Worm (Caenorhabditis elegans) whole organism, L4 larva: Measurements from ENCODE around the gene F47B8.8.

ENCODE experiments used
- D1046.2 ChIP-seq: fragments of 200-800 bp; sonication (Bioruptor generic); IDR thresholded peaks from 2 replicates; pipeline ENCODE4 v1.3.6; 2022; ENCODE audit warnings: missing genetic modification characterization, missing compliant biosample characterization
- F26F4.8 ChIP-seq: fragments of 200-800 bp; sonication (Bioruptor generic); conservative IDR thresholded peaks from 2 replicates; pipeline ENCODE4 v1.3.6; 2022; ENCODE audit warnings: missing genetic modification characterization, missing compliant biosample characterization
- F37D6.2 ChIP-seq: sonication (generic microtip); optimal IDR thresholded peaks from 2 replicates; lab custom pipeline; 2016; ENCODE audit warnings: mild to moderate bottlenecking, missing genetic modification characterization, missing compliant biosample characterization
- F44E2.7 ChIP-seq: fragments of 200-800 bp; sonication (Bioruptor generic); IDR thresholded peaks from 2 replicates; pipeline ENCODE4 v2.1.2; 2022; ENCODE audit warnings: missing genetic modification characterization, missing compliant biosample characterization
- T26A8.4 ChIP-seq: fragments of 200-800 bp; sonication (Bioruptor generic); IDR thresholded peaks from 2 replicates; pipeline ENCODE4 v1.3.6; 2022; ENCODE audit warnings: missing genetic modification characterization, missing compliant biosample characterization
- aha-1 ChIP-seq: fragments of 150-350 bp; peaks from one replicate; lab custom pipeline; 2014; ENCODE audit warnings: missing biosample characterization, missing genetic modification characterization
- ama-1 ChIP-seq: fragments of 150-350 bp; optimal IDR thresholded peaks from 2 replicates; lab custom pipeline; 2014; ENCODE audit warnings: inconsistent platforms, mixed read lengths
- ceh-20 ChIP-seq: fragments of 200-800 bp; sonication (Bioruptor generic); IDR thresholded peaks from 2 replicates; pipeline ENCODE4 v1.3.6; 2022; ENCODE audit warnings: missing genetic modification reagents, missing genetic modification characterization, missing compliant biosample characterization
- ceh-32 ChIP-seq: sonication (generic microtip); optimal IDR thresholded peaks from 2 replicates; lab custom pipeline; 2016; ENCODE audit warnings: mild to moderate bottlenecking, missing genetic modification characterization, missing compliant biosample characterization; ENCODE audit not compliant: poor library complexity
- ceh-44 ChIP-seq: fragments of 200-800 bp; sonication (Bioruptor generic); IDR thresholded peaks from 2 replicates; pipeline ENCODE4 v1.3.6; 2022; ENCODE audit warnings: missing genetic modification reagents, missing genetic modification characterization, missing compliant biosample characterization
- ceh-62 ChIP-seq: sonication (generic microtip); optimal IDR thresholded peaks from 2 replicates; lab custom pipeline; 2017; ENCODE audit warnings: missing biosample characterization, missing genetic modification characterization
- ces-1 ChIP-seq: fragments of 150-350 bp; sonication (generic microtip); optimal IDR thresholded peaks from 4 replicates; lab custom pipeline; 2014; ENCODE audit warnings: missing biosample characterization, missing genetic modification reagents, missing genetic modification characterization
- daf-12 ChIP-seq: fragments of 150-350 bp; optimal IDR thresholded peaks from 2 replicates; lab custom pipeline; 2014; ENCODE audit warnings: missing biosample characterization, missing genetic modification reagents, missing genetic modification characterization
- daf-16 ChIP-seq, 3 experiments: sonication (generic microtip); optimal IDR thresholded peaks; 2 replicates each; lab custom pipeline; 2016 to 2017; ENCODE audit warnings: missing genetic modification characterization in 3 of 3, missing genetic modification reagents in 3 of 3, mild to moderate bottlenecking in 2 of 3, missing compliant biosample characterization in 2 of 3, missing biosample characterization in 1 of 3, moderate library complexity in 1 of 3
- dmd-6 ChIP-seq: fragments of 200-800 bp; sonication (Bioruptor generic); IDR thresholded peaks from 2 replicates; pipeline ENCODE4 v1.3.6; 2022; ENCODE audit warnings: missing genetic modification reagents, missing genetic modification characterization, missing compliant biosample characterization
- dmd-8 ChIP-seq: fragments of 200-800 bp; sonication (Bioruptor generic); IDR thresholded peaks from 2 replicates; pipeline ENCODE4 v1.3.6; 2022; ENCODE audit warnings: missing genetic modification characterization, missing compliant biosample characterization
- dmd-9 ChIP-seq: fragments of 200-800 bp; sonication (Bioruptor generic); IDR thresholded peaks from 2 replicates; pipeline ENCODE4 v1.3.6; 2022; ENCODE audit warnings: missing genetic modification reagents, missing genetic modification characterization, missing compliant biosample characterization
- dpl-1 ChIP-seq: fragments of 150-350 bp; optimal IDR thresholded peaks from 2 replicates; lab custom pipeline; 2014; ENCODE audit warnings: missing biosample characterization, missing genetic modification reagents, missing genetic modification characterization
- dve-1 ChIP-seq: sonication (generic microtip); optimal IDR thresholded peaks from 2 replicates; lab custom pipeline; 2017; ENCODE audit warnings: antibody characterized with exemption, mild to moderate bottlenecking, missing genetic modification characterization, missing compliant biosample characterization; ENCODE audit not compliant: insufficient read depth
- fos-1 ChIP-seq: fragments of 150-350 bp; optimal IDR thresholded peaks from 2 replicates; lab custom pipeline; 2014; ENCODE audit warnings: missing biosample characterization, missing genetic modification characterization
- hlh-11 ChIP-seq: fragments of 200-800 bp; sonication (Bioruptor generic); optimal IDR thresholded peaks from 2 replicates; lab custom pipeline; 2018; ENCODE audit warnings: mild to moderate bottlenecking, missing genetic modification characterization, missing compliant biosample characterization
- hlh-30 ChIP-seq: sonication (generic microtip); optimal IDR thresholded peaks from 2 replicates; lab custom pipeline; 2017; ENCODE audit warnings: antibody characterized with exemption, mild to moderate bottlenecking, missing genetic modification characterization, missing compliant biosample characterization; ENCODE audit not compliant: insufficient read depth
- hmg-1.1 ChIP-seq: fragments of 200-800 bp; sonication (Bioruptor generic); IDR thresholded peaks from 2 replicates; pipeline ENCODE4 v1.3.6; 2022; ENCODE audit warnings: missing genetic modification reagents, missing genetic modification characterization, missing compliant biosample characterization
- lim-7 ChIP-seq: fragments of 200-800 bp; sonication (Bioruptor generic); IDR thresholded peaks from 2 replicates; pipeline ENCODE4 v1.3.6; 2022; ENCODE audit warnings: missing genetic modification characterization, missing compliant biosample characterization
- lin-15B ChIP-seq: fragments of 150-350 bp; sonication (generic microtip); optimal IDR thresholded peaks from 3 replicates; lab custom pipeline; 2014; ENCODE audit warnings: missing biosample characterization, missing genetic modification characterization
- lin-29 ChIP-seq: fragments of 200-800 bp; sonication (Bioruptor generic); IDR thresholded peaks from 2 replicates; pipeline ENCODE4 v1.3.6; 2022; ENCODE audit warnings: missing genetic modification reagents, missing genetic modification characterization, missing compliant biosample characterization
- madf-5 ChIP-seq, 2 experiments: fragments of 200-800 bp; sonication (Bioruptor generic); IDR thresholded peaks; 2 replicates each; pipeline ENCODE4 v1.3.6; 2022; ENCODE audit warnings: missing compliant biosample characterization in 2 of 2, missing genetic modification characterization in 2 of 2
- mdl-1 ChIP-seq, 2 experiments: fragments of 150-350 bp in 1 of 2; sonication (generic microtip) in 1 of 2; optimal IDR thresholded peaks; 2 replicates each; lab custom pipeline; 2014 to 2017; ENCODE audit warnings: missing biosample characterization in 2 of 2, missing genetic modification characterization in 2 of 2
- mxl-2 ChIP-seq: fragments of 200-800 bp; sonication (Bioruptor generic); conservative IDR thresholded peaks from 2 replicates; pipeline ENCODE4 v1.3.6; 2022; ENCODE audit warnings: missing genetic modification reagents, missing genetic modification characterization, missing compliant biosample characterization
- mxl-3 ChIP-seq: fragments of 200-800 bp; sonication (Bioruptor generic); optimal IDR thresholded peaks from 2 replicates; lab custom pipeline; 2018; ENCODE audit warnings: mild to moderate bottlenecking, missing genetic modification characterization, missing compliant biosample characterization
- nhr-28 ChIP-seq: fragments of 150-350 bp; optimal IDR thresholded peaks from 2 replicates; lab custom pipeline; 2014; ENCODE audit warnings: missing biosample characterization, missing genetic modification characterization
- nhr-41 ChIP-seq: fragments of 200-800 bp; sonication (Bioruptor generic); IDR thresholded peaks from 2 replicates; pipeline ENCODE4 v1.3.6; 2022; ENCODE audit warnings: missing genetic modification reagents, missing genetic modification characterization, missing compliant biosample characterization
- nhr-77 ChIP-seq: fragments of 150-350 bp; optimal IDR thresholded peaks from 2 replicates; lab custom pipeline; 2014; ENCODE audit warnings: missing biosample characterization, missing genetic modification characterization
- pha-4 ChIP-seq, 2 experiments: fragments of 150-350 bp in 1 of 2; fragments of 200-800 bp in 1 of 2; sonication (Bioruptor generic) in 1 of 2; IDR thresholded peaks in 1 of 2; optimal IDR thresholded peaks in 1 of 2; 2 replicates each; pipeline versions ENCODE4 v1.3.6 to Lab custom; 2014 to 2022; ENCODE audit warnings: missing genetic modification characterization in 2 of 2, missing genetic modification reagents in 2 of 2, missing biosample characterization in 1 of 2, missing compliant biosample characterization in 1 of 2
- pqm-1 ChIP-seq: sonication (generic microtip); optimal IDR thresholded peaks from 2 replicates; lab custom pipeline; 2017; ENCODE audit warnings: missing biosample characterization, missing genetic modification characterization
- sdz-12 ChIP-seq: fragments of 200-800 bp; sonication (Bioruptor generic); optimal IDR thresholded peaks from 2 replicates; lab custom pipeline; 2018; ENCODE audit warnings: mild to moderate bottlenecking, missing genetic modification characterization, missing compliant biosample characterization
- set-16 ChIP-seq: fragments of 200-800 bp; sonication (Bioruptor generic); IDR thresholded peaks from 2 replicates; pipeline ENCODE4 v1.3.6; 2022; ENCODE audit warnings: missing genetic modification reagents, missing genetic modification characterization, missing compliant biosample characterization
- skn-1 ChIP-seq: fragments of 150-350 bp; optimal IDR thresholded peaks from 2 replicates; lab custom pipeline; 2014; ENCODE audit warnings: missing biosample characterization, missing genetic modification characterization
- tra-1 ChIP-seq: fragments of 200-800 bp; sonication (Bioruptor generic); IDR thresholded peaks from 2 replicates; pipeline ENCODE4 v1.3.6; 2022; ENCODE audit warnings: missing genetic modification reagents, missing genetic modification characterization, missing compliant biosample characterization
- unc-62 ChIP-seq, 3 experiments: fragments of 150-350 bp in 1 of 3; sonication (generic microtip); optimal IDR thresholded peaks in 2 of 3; peaks in 1 of 3; 1 replicate in 1 of 3; 2 replicates in 2 of 3; lab custom pipeline; 2014 to 2017; ENCODE audit warnings: missing biosample characterization in 3 of 3, missing genetic modification characterization in 3 of 3, missing genetic modification reagents in 3 of 3, missing genotype in 1 of 3
- vab-7 ChIP-seq: fragments of 200-800 bp; sonication (Bioruptor generic); IDR thresholded peaks from 2 replicates; pipeline ENCODE4 v1.3.6; 2022; ENCODE audit warnings: missing genetic modification reagents, missing genetic modification characterization, missing compliant biosample characterization
- zag-1 ChIP-seq: fragments of 150-350 bp; optimal IDR thresholded peaks from 2 replicates; lab custom pipeline; 2014; ENCODE audit warnings: missing biosample characterization, missing genetic modification characterization
- zfp-2 ChIP-seq: sonication (generic microtip); optimal IDR thresholded peaks from 2 replicates; lab custom pipeline; 2016; ENCODE audit warnings: mild to moderate bottlenecking, missing genetic modification characterization, missing compliant biosample characterization
- zip-11 ChIP-seq: fragments of 200-800 bp; sonication (Bioruptor generic); IDR thresholded peaks from 2 replicates; pipeline ENCODE4 v1.3.6; 2022; ENCODE audit warnings: missing genetic modification characterization, missing compliant biosample characterization

Gene F47B8.8

DNA sequence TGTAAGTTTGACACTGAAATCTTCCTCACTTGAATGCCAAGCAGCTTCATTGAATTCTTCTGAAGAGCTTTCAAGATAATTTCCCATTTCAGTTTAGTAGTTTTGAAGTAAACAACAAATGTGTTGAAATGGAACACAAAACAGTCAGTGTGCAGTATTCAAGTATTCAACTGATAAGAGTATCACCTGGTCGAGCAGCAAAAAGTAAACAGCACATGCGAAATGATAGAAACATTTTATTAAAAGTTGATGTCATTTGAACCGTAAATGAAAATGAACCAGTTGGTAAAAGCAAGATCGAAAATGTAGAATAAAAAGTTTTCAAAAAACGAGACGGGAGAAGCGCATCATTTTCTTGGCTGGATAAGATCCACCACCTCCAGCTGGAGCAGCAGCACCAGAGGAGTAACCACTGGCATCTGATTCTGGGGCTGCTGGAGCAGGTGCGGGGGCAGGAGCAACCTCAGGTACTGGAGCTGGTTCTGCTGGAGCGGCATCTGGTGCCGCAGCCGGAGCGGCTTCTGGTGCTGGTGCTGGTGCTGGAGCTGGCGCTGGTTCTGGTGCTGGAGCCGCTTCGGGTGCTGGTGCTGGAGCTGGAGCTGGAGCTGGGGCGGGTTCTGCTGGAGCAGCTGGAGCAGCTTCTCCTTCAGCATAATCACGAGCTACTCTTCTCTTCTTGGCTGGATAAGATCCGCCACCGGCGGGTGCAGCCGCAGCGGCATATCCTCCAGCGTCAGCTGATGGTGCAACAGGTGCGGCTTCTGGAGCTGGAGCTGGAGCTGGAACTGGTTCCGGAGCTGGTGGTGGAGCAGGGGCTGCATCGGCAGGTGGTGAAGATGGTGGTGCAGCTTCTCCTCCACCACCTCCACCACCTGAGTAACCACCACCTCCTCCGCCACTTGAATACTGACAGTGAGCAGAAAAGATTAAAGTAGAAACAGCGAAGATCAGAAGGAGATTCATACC is 6.7 kb upstream of the F47B8.8 start, which contains the start of the genes F47B8.4 and F47B8.18:
TSS of gene F47B8.4 (minus strand) at position 172 of the 966 bp plus-strand sequence.
TSS of gene F47B8.18 (minus strand) at position 963 of the 966 bp plus-strand sequence.
- TF ChIP-seq ama-1 (no peak), dmd-6 (GFP tag; lab: Robert Waterston, UW) (peak; percentile 44), lim-7 (peak; percentile 32; the same call in 1 of the 2 replicates), unc-62 (GFP tag; optimal IDR thresholded peaks at IDR 0.05 in 1 of 2; lab: Kevin White, UChicago) (peak in 1 of 2 experiments; percentile 96), unc-62 (tag; optimal IDR thresholded peaks at IDR 0.05; lab: Kevin White, UChicago) (no peak), F37D6.2 (tag; lab: Kevin White, UChicago) (no peak), dpl-1 (GFP tag; lab: Kevin White, UChicago) (no peak), D1046.2 (GFP tag; lab: Robert Waterston, UW) (no peak), pha-4 (GFP tag; IDR thresholded peaks at IDR 0.05; lab: Robert Waterston, UW) (peak; percentile 90; the same call in 1 of the 2 replicates), pha-4 (tag; optimal IDR thresholded peaks at IDR 0.05; lab: Kevin White, UChicago) (no peak), skn-1 (no peak), ceh-44 (GFP tag; lab: Robert Waterston, UW) (no peak), hlh-11 (tag; lab: Kevin White, UChicago) (no peak), lin-15B (tag; lab: Kevin White, UChicago) (no peak), vab-7 (GFP tag; lab: Robert Waterston, UW) (0 out of 2 replicates have a peak, but pooled peaks have one; percentile 17), madf-5 (GFP tag; IDR thresholded peaks at IDR 0.05; lab: Robert Waterston, UW) (no peak), F44E2.7 (GFP tag; lab: Robert Waterston, UW) (no peak), lin-29 (GFP tag; lab: Robert Waterston, UW) (no peak), T26A8.4 (GFP tag; lab: Robert Waterston, UW) (no peak), hmg-1.1 (no peak), nhr-77 (tag; lab: Kevin White, UChicago) (peak; percentile 20), mxl-3 (GFP tag; lab: Kevin White, UChicago) (peak; percentile 13), mxl-2 (GFP tag; lab: Robert Waterston, UW) (no peak), aha-1 (tag; lab: Kevin White, UChicago) (peak; percentile 76), dmd-9 (GFP tag; lab: Robert Waterston, UW) (0 out of 2 replicates have a peak, but pooled peaks have one; percentile 33), daf-12 (tag; lab: Kevin White, UChicago) (no peak), mdl-1 (tag; optimal IDR thresholded peaks at IDR 0.05; lab: Kevin White, UChicago) (peak in 1 of 2 experiments; percentile 53), zfp-2 (tag; lab: Kevin White, UChicago) (no peak), ceh-32 (tag; lab: Kevin White, UChicago) (no peak), F26F4.8 (GFP tag; lab: Robert Waterston, UW) (0 out of 2 replicates have a peak, but pooled peaks have one; percentile 3), dve-1 (tag; lab: Kevin White, UChicago) (no peak), ces-1 (GFP tag; lab: Kevin White, UChicago) (no peak), fos-1 (tag; lab: Kevin White, UChicago) (no peak), sdz-12 (GFP tag; lab: Kevin White, UChicago) (no peak), nhr-41 (0 out of 2 replicates have a peak, but pooled peaks have one; percentile 6), dmd-8 (GFP tag; lab: Robert Waterston, UW) (no peak), set-16 (peak; percentile 99), nhr-28 (peak; percentile 76), daf-16 (GFP tag; optimal IDR thresholded peaks at IDR 0.05; lab: Kevin White, UChicago) (no peak), daf-16 (tag; optimal IDR thresholded peaks at IDR 0.05; lab: Kevin White, UChicago) (peak; percentile 99), pqm-1 (tag; lab: Kevin White, UChicago) (peak; percentile 83), ceh-62 (tag; lab: Kevin White, UChicago) (no peak), ceh-20 (no peak), zag-1 (tag; lab: Kevin White, UChicago) (no peak), zip-11 (GFP tag; lab: Robert Waterston, UW) (no peak), tra-1 (no peak), hlh-30 (tag; lab: Kevin White, UChicago) (peak; percentile 45)
- TF ChIP-seq, all 104 proteins: peak for 17
